Worm (Caenorhabditis elegans): ENCODE data around the gene C14C6.8.

Gene C14C6.8

ce11 chrV:553067-553466 lies at the start of gene C14C6.8:
Gene C14C6.8, minus strand, starts transcription at chrV:553167.
- TF ChIP-seq ZK546.5 (tag; optimal IDR thresholded peaks at IDR 0.05), result no peak
- TF ChIP-seq nhr-6 (tag; optimal IDR thresholded peaks at IDR 0.05), result no peak
- TF ChIP-seq F13H6.1 (tag; optimal IDR thresholded peaks at IDR 0.05), result no peak
- TF ChIP-seq nhr-10 (tag; optimal IDR thresholded peaks at IDR 0.05), result no peak
- TF ChIP-seq alr-1 (tag; optimal IDR thresholded peaks at IDR 0.05), result no peak
- no peak for TF ChIP-seq nhr-77 (tag; optimal IDR thresholded peaks at IDR 0.05)
- no peak for TF ChIP-seq zag-1 (tag; optimal IDR thresholded peaks at IDR 0.05)
- no peak for TF ChIP-seq nhr-23 (tag; optimal IDR thresholded peaks at IDR 0.05)

- no peak for TF ChIP-seq ceh-16 (tag; optimal IDR thresholded peaks at IDR 0.05)
- no peak for TF ChIP-seq lsy-2 (tag; optimal IDR thresholded peaks at IDR 0.05)
- TF ChIP-seq ztf-1 (GFP tag; conservative IDR thresholded peaks at IDR 0.05), result no peak
- TF ChIP-seq ztf-4 (tag; optimal IDR thresholded peaks at IDR 0.05), result no peak
- TF ChIP-seq nhr-237 (tag; optimal IDR thresholded peaks at IDR 0.05), result no peak
Observed at ce11 chrV:600231-600630, 47.3 kb upstream of the C14C6.8 start, which contains the start of gene nhr-251. Gene nhr-251, plus strand, starts transcription at chrV:600531.

ce11 chrV:599783-600182 lies 46.8 kb upstream of the C14C6.8 start:
- TF ChIP-seq sma-9 (GFP tag; optimal IDR thresholded peaks at IDR 0.05), result peak; percentile 47
- TF ChIP-seq sma-9 (tag; optimal IDR thresholded peaks at IDR 0.05), result no peak
- peak; percentile 2 for TF ChIP-seq ceh-16 (tag; optimal IDR thresholded peaks at IDR 0.05)
- no peak for TF ChIP-seq skn-1 (tag; optimal IDR thresholded peaks at IDR 0.05)

- TF ChIP-seq ZK546.5 (tag; optimal IDR thresholded peaks at IDR 0.05), result no peak
- TF ChIP-seq nhr-237 (tag; optimal IDR thresholded peaks at IDR 0.05), result no peak
- no peak for TF ChIP-seq nhr-23 (tag; optimal IDR thresholded peaks at IDR 0.05)
- no peak for TF ChIP-seq ztf-1 (GFP tag; conservative IDR thresholded peaks at IDR 0.05)
- TF ChIP-seq sma-3 (GFP tag; optimal IDR thresholded peaks at IDR 0.05), result no peak
- no peak for TF ChIP-seq peb-1 (tag; optimal IDR thresholded peaks at IDR 0.05)
- TF ChIP-seq nhr-11 (tag; optimal IDR thresholded peaks at IDR 0.05), result no peak
- TF ChIP-seq elt-1 (tag; optimal IDR thresholded peaks at IDR 0.05), result no peak
- no peak for TF ChIP-seq unc-62 (GFP tag; optimal IDR thresholded peaks at IDR 0.05)
- no peak for TF ChIP-seq nhr-12 (tag; optimal IDR thresholded peaks at IDR 0.05)
- TF ChIP-seq ama-1 (optimal IDR thresholded peaks at IDR 0.05), result no peak
- TF ChIP-seq sma-9 (GFP tag; optimal IDR thresholded peaks at IDR 0.05), result no peak
- no peak for TF ChIP-seq sma-9 (tag; optimal IDR thresholded peaks at IDR 0.05)
- TF ChIP-seq snpc-4 (tag; optimal IDR thresholded peaks at IDR 0.05), result no peak
Observed at ce11 chrV:598626-599025, 45.7 kb upstream of the C14C6.8 start.

- TF ChIP-seq Y55F3AM.14 (GFP tag; optimal IDR thresholded peaks at IDR 0.05) (no peak), nhr-12 (tag; optimal IDR thresholded peaks at IDR 0.05) (no peak), nhr-21 (tag; optimal IDR thresholded peaks at IDR 0.05) (no peak), ceh-82 (tag; optimal IDR thresholded peaks at IDR 0.05) (no peak), elt-1 (tag; optimal IDR thresholded peaks at IDR 0.05) (peak; percentile 72), unc-55 (GFP tag; optimal IDR thresholded peaks at IDR 0.05) (no peak), unc-39 (tag; optimal IDR thresholded peaks at IDR 0.05) (no peak), nhr-25 (tag; optimal IDR thresholded peaks at IDR 0.05) (peak; percentile 24), nhr-237 (tag; optimal IDR thresholded peaks at IDR 0.05) (no peak), unc-62 (GFP tag; optimal IDR thresholded peaks at IDR 0.05) (no peak), nhr-23 (tag; optimal IDR thresholded peaks at IDR 0.05) (no peak), nhr-129 (tag; optimal IDR thresholded peaks at IDR 0.05) (no peak), ceh-16 (tag; optimal IDR thresholded peaks at IDR 0.05) (peak; percentile 61), sma-9 (GFP tag; optimal IDR thresholded peaks at IDR 0.05) (peak; percentile 66), sma-9 (tag; optimal IDR thresholded peaks at IDR 0.05) (no peak), ZK546.5 (tag; optimal IDR thresholded peaks at IDR 0.05) (no peak), mab-5 (tag; optimal IDR thresholded peaks at IDR 0.05) (no peak), mbf-1 (tag; optimal IDR thresholded peaks at IDR 0.05) (no peak), peb-1 (tag; optimal IDR thresholded peaks at IDR 0.05) (no peak)
Observed at ce11 chrV:597823-598222, 44.9 kb upstream of the C14C6.8 start.

ce11 chrV:596923-597322 lies 44.0 kb upstream of the C14C6.8 start:
- TF ChIP-seq ceh-16 (tag; optimal IDR thresholded peaks at IDR 0.05) (peak; percentile 83), mab-5 (tag; optimal IDR thresholded peaks at IDR 0.05) (no peak), ztf-1 (GFP tag; conservative IDR thresholded peaks at IDR 0.05) (no peak), sma-9 (GFP tag; optimal IDR thresholded peaks at IDR 0.05) (peak; percentile 76), sma-9 (tag; optimal IDR thresholded peaks at IDR 0.05) (no peak), elt-1 (tag; optimal IDR thresholded peaks at IDR 0.05) (peak; percentile 29)
